Worm (Caenorhabditis elegans): ENCODE results near the gene Y43F8B.18.

- TF ChIP-seq attf-5 (GFP tag; optimal IDR thresholded peaks at IDR 0.05) (no peak), let-607 (tag; optimal IDR thresholded peaks at IDR 0.05) (no peak), snpc-1.1 (tag; optimal IDR thresholded peaks at IDR 0.05; ENCODE audit: insufficient read depth) (no peak), tlf-1 (GFP tag; optimal IDR thresholded peaks at IDR 0.05) (no peak), unc-130 (GFP tag; optimal IDR thresholded peaks at IDR 0.05) (no peak), C17E4.6 (GFP tag; IDR thresholded peaks at IDR 0.05) (no peak), snpc-4 (GFP tag; optimal IDR thresholded peaks at IDR 0.05) (no peak), snpc-4 (tag; optimal IDR thresholded peaks at IDR 0.05) (no peak), athp-1 (tag; optimal IDR thresholded peaks at IDR 0.05) (no peak)
Observed at ce11 chrV:19513552-19513951, 27.8 kb downstream of the Y43F8B.18 start, which contains the start of gene phy-4.

Data from whole organism, young adult.